Worm (Caenorhabditis elegans) whole organism, L2 larva: ENCODE results near the gene mksr-1.

Experiments
- F13H6.1 ChIP-seq: sonication (generic microtip); optimal IDR thresholded peaks from 2 replicates; lab custom pipeline; 2016; ENCODE audit warnings: missing genetic modification characterization, missing compliant biosample characterization
- R02D3.7 ChIP-seq: fragments of 150-350 bp; optimal IDR thresholded peaks from 2 replicates; lab custom pipeline; 2014; ENCODE audit warnings: missing biosample characterization, missing genetic modification characterization
- ZK546.5 ChIP-seq: sonication (generic microtip); optimal IDR thresholded peaks from 2 replicates; lab custom pipeline; 2017; ENCODE audit warnings: missing biosample characterization, missing genetic modification characterization
- ama-1 ChIP-seq: fragments of 150-350 bp; optimal IDR thresholded peaks from 2 replicates; lab custom pipeline; 2018; ENCODE audit warnings: inconsistent platforms
- egl-27 ChIP-seq: sonication (generic microtip); optimal IDR thresholded peaks from 3 replicates; lab custom pipeline; 2017; ENCODE audit warnings: missing biosample characterization, missing genetic modification reagents, missing genetic modification characterization
- elt-3 ChIP-seq: sonication (generic microtip); optimal IDR thresholded peaks from 2 replicates; lab custom pipeline; 2017; ENCODE audit warnings: missing biosample characterization, missing genetic modification characterization
- nhr-11 ChIP-seq: fragments of 150-350 bp; optimal IDR thresholded peaks from 2 replicates; lab custom pipeline; 2014; ENCODE audit warnings: missing biosample characterization, missing genetic modification characterization
- nhr-23 ChIP-seq: fragments of 150-350 bp; optimal IDR thresholded peaks from 2 replicates; lab custom pipeline; 2014; ENCODE audit warnings: missing biosample characterization, missing genetic modification reagents, missing genetic modification characterization
- skn-1 ChIP-seq: sonication (generic microtip); optimal IDR thresholded peaks from 2 replicates; lab custom pipeline; 2017; ENCODE audit warnings: missing biosample characterization, missing genetic modification characterization
- ztf-11 ChIP-seq: sonication (generic microtip); optimal IDR thresholded peaks from 2 replicates; lab custom pipeline; 2017; ENCODE audit warnings: missing biosample characterization, missing genetic modification characterization

- TF ChIP-seq egl-27 (tag; lab: Kevin White, UChicago) (no peak), elt-3 (tag; lab: Kevin White, UChicago) (no peak), R02D3.7 (tag; lab: Kevin White, UChicago) (no peak), F13H6.1 (no peak), nhr-11 (tag; lab: Kevin White, UChicago) (no peak), skn-1 (tag; lab: Kevin White, UChicago) (no peak), ZK546.5 (tag; lab: Kevin White, UChicago) (no peak), ztf-11 (no peak), ama-1 (lab: Kevin White, UChicago) (no peak), nhr-23 (tag; lab: Kevin White, UChicago) (no peak)
Measured at ce11 chrX:1117252-1117651, 48.3 kb upstream of the mksr-1 start.
